Worm (Caenorhabditis elegans) whole organism, mixed stage, embryonic: ENCODE results near the gene ftt-2.

Experiments used
- lin-13 ChIP-seq: fragments of 150-350 bp; optimal IDR thresholded peaks from 2 replicates; lab custom pipeline; 2014; ENCODE audit warnings: missing biosample characterization, missing genetic modification characterization
- nhr-2 ChIP-seq: fragments of 150-350 bp; optimal IDR thresholded peaks from 2 replicates; lab custom pipeline; 2014; ENCODE audit warnings: missing biosample characterization, missing genetic modification characterization
- unc-39 ChIP-seq: fragments of 150-350 bp; optimal IDR thresholded peaks from 2 replicates; lab custom pipeline; 2014; ENCODE audit warnings: missing biosample characterization, missing genetic modification characterization

ce11 chrX:11569744-11570359 lies 35.4 kb downstream of the ftt-2 start:
- TF ChIP-seq lin-13 (tag; lab: Kevin White, UChicago) (no peak), unc-39 (tag; lab: Kevin White, UChicago) (no peak), nhr-2 (no peak)
